Worm (Caenorhabditis elegans) whole organism, L4 larva: ENCODE data around the gene his-6.
A peak's percentile ranks its signal among the peaks of the same experiment; 100 is the strongest.

Experiments
- R02D3.7 ChIP-seq: fragments of 150-350 bp; sonication (generic microtip); optimal IDR thresholded peaks from 3 replicates; lab custom pipeline; 2014; ENCODE audit warnings: missing biosample characterization, missing genetic modification characterization
- T26A8.4 ChIP-seq: fragments of 200-800 bp; sonication (Bioruptor generic); IDR thresholded peaks from 2 replicates; pipeline ENCODE4 v1.3.6; 2022; ENCODE audit warnings: missing genetic modification characterization, missing compliant biosample characterization
- ZK337.2 ChIP-seq: fragments of 200-800 bp; sonication (Bioruptor generic); IDR thresholded peaks from 2 replicates; pipeline ENCODE4 v1.3.6; 2022; ENCODE audit warnings: missing genetic modification reagents, missing genetic modification characterization, missing compliant biosample characterization
- ZK546.5 ChIP-seq, 2 experiments: sonication (generic microtip); optimal IDR thresholded peaks; 2 replicates each; lab custom pipeline; 2017; ENCODE audit warnings: missing biosample characterization in 2 of 2, missing genetic modification characterization in 2 of 2
- attf-4 ChIP-seq: sonication (generic microtip); optimal IDR thresholded peaks from 3 replicates; lab custom pipeline; 2017; ENCODE audit warnings: missing biosample characterization, missing genetic modification characterization
- ceh-32 ChIP-seq: sonication (generic microtip); optimal IDR thresholded peaks from 2 replicates; lab custom pipeline; 2016; ENCODE audit warnings: mild to moderate bottlenecking, missing genetic modification characterization, missing compliant biosample characterization; ENCODE audit not compliant: poor library complexity
- ceh-44 ChIP-seq: fragments of 200-800 bp; sonication (Bioruptor generic); IDR thresholded peaks from 2 replicates; pipeline ENCODE4 v1.3.6; 2022; ENCODE audit warnings: missing genetic modification reagents, missing genetic modification characterization, missing compliant biosample characterization
- cey-2 ChIP-seq: sonication (generic microtip); optimal IDR thresholded peaks from 3 replicates; lab custom pipeline; 2017; ENCODE audit warnings: missing genetic modification characterization, mild to moderate bottlenecking, missing compliant biosample characterization, antibody characterized with exemption, borderline replicate concordance; ENCODE audit not compliant: insufficient read depth
- dmd-6 ChIP-seq: fragments of 200-800 bp; sonication (Bioruptor generic); IDR thresholded peaks from 2 replicates; pipeline ENCODE4 v1.3.6; 2022; ENCODE audit warnings: missing genetic modification reagents, missing genetic modification characterization, missing compliant biosample characterization
- dmd-8 ChIP-seq: fragments of 200-800 bp; sonication (Bioruptor generic); IDR thresholded peaks from 2 replicates; pipeline ENCODE4 v1.3.6; 2022; ENCODE audit warnings: missing genetic modification characterization, missing compliant biosample characterization
- dpl-1 ChIP-seq: fragments of 150-350 bp; optimal IDR thresholded peaks from 2 replicates; lab custom pipeline; 2014; ENCODE audit warnings: missing biosample characterization, missing genetic modification reagents, missing genetic modification characterization
- duxl-1 ChIP-seq: sonication (generic microtip); optimal IDR thresholded peaks from 2 replicates; lab custom pipeline; 2016; ENCODE audit warnings: mild to moderate bottlenecking, missing genetic modification characterization, moderate library complexity, missing compliant biosample characterization; ENCODE audit not compliant: poor library complexity
- egl-43 ChIP-seq: fragments of 200-800 bp; sonication (Bioruptor generic); IDR thresholded peaks from 2 replicates; pipeline ENCODE4 v1.3.6; 2022; ENCODE audit warnings: missing genetic modification reagents, missing genetic modification characterization, missing compliant biosample characterization
- jun-1 ChIP-seq: fragments of 150-350 bp; optimal IDR thresholded peaks from 2 replicates; lab custom pipeline; 2014; ENCODE audit warnings: missing biosample characterization, missing genetic modification reagents, missing genetic modification characterization
- lim-7 ChIP-seq: fragments of 200-800 bp; sonication (Bioruptor generic); IDR thresholded peaks from 2 replicates; pipeline ENCODE4 v1.3.6; 2022; ENCODE audit warnings: missing genetic modification characterization, missing compliant biosample characterization
- lin-29 ChIP-seq: fragments of 200-800 bp; sonication (Bioruptor generic); IDR thresholded peaks from 2 replicates; pipeline ENCODE4 v1.3.6; 2022; ENCODE audit warnings: missing genetic modification reagents, missing genetic modification characterization, missing compliant biosample characterization
- lir-3 ChIP-seq: sonication (generic microtip); optimal IDR thresholded peaks from 2 replicates; lab custom pipeline; 2016; ENCODE audit warnings: mild to moderate bottlenecking, missing genetic modification characterization, missing compliant biosample characterization
- mdl-1 ChIP-seq, 2 experiments: fragments of 150-350 bp in 1 of 2; sonication (generic microtip) in 1 of 2; optimal IDR thresholded peaks; 2 replicates each; lab custom pipeline; 2014 to 2017; ENCODE audit warnings: missing biosample characterization in 2 of 2, missing genetic modification characterization in 2 of 2
- mxl-2 ChIP-seq: fragments of 200-800 bp; sonication (Bioruptor generic); conservative IDR thresholded peaks from 2 replicates; pipeline ENCODE4 v1.3.6; 2022; ENCODE audit warnings: missing genetic modification reagents, missing genetic modification characterization, missing compliant biosample characterization
- nhr-11 ChIP-seq: fragments of 150-350 bp; optimal IDR thresholded peaks from 2 replicates; lab custom pipeline; 2014; ENCODE audit warnings: missing biosample characterization, missing genetic modification characterization
- nhr-237 ChIP-seq: sonication (generic microtip); optimal IDR thresholded peaks from 2 replicates; lab custom pipeline; 2017; ENCODE audit warnings: missing biosample characterization, missing genetic modification characterization
- nhr-41 ChIP-seq: fragments of 200-800 bp; sonication (Bioruptor generic); IDR thresholded peaks from 2 replicates; pipeline ENCODE4 v1.3.6; 2022; ENCODE audit warnings: missing genetic modification reagents, missing genetic modification characterization, missing compliant biosample characterization
- pha-4 ChIP-seq, 2 experiments: fragments of 150-350 bp in 1 of 2; fragments of 200-800 bp in 1 of 2; sonication (Bioruptor generic) in 1 of 2; IDR thresholded peaks in 1 of 2; optimal IDR thresholded peaks in 1 of 2; 2 replicates each; pipeline versions ENCODE4 v1.3.6 to Lab custom; 2014 to 2022; ENCODE audit warnings: missing genetic modification characterization in 2 of 2, missing genetic modification reagents in 2 of 2, missing biosample characterization in 1 of 2, missing compliant biosample characterization in 1 of 2
- php-3 ChIP-seq: fragments of 200-800 bp; sonication (Bioruptor generic); IDR thresholded peaks from 2 replicates; pipeline ENCODE4 v1.3.6; 2022; ENCODE audit warnings: missing genetic modification reagents, missing genetic modification characterization, missing compliant biosample characterization
- set-16 ChIP-seq: fragments of 200-800 bp; sonication (Bioruptor generic); IDR thresholded peaks from 2 replicates; pipeline ENCODE4 v1.3.6; 2022; ENCODE audit warnings: missing genetic modification reagents, missing genetic modification characterization, missing compliant biosample characterization
- skn-1 ChIP-seq: fragments of 150-350 bp; optimal IDR thresholded peaks from 2 replicates; lab custom pipeline; 2014; ENCODE audit warnings: missing biosample characterization, missing genetic modification characterization
- snpc-1.2 ChIP-seq: fragments of 200-800 bp; sonication (Bioruptor generic); IDR thresholded peaks from 2 replicates; pipeline ENCODE4 v1.3.6; 2022; ENCODE audit warnings: missing genetic modification reagents, missing genetic modification characterization, missing compliant biosample characterization

The his-6 gene

DNA sequence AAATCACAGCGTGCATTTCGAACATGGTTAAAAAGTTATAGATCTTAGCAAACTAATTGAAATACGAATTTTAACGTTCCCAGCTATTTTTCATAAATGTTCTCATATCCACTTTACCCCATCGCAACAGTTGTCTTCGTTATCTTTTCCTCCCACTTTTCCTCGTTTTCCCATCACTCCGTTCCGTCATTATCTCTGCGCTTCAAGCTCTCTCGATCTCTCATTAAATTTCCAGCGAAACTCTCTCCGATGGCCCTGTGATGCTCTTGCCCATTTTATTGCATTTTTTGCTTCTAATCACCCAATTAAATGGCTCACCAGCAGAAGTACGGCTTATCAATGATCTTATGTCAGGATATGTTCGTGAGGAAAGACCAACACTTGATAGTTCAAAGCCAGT is 17.7 kb upstream of the his-6 start, which contains the start of gene acr-15:
Gene acr-15, plus strand, starts transcription at position 236 of the 400 bp plus-strand sequence.
- peak; percentile 14 for TF ChIP-seq nhr-11 (tag; lab: Kevin White, UChicago)
- no peak for TF ChIP-seq lim-7 (GFP tag; lab: Robert Waterston, UW)
- no peak for TF ChIP-seq php-3 (GFP tag; lab: Robert Waterston, UW)
- no peak for TF ChIP-seq snpc-1.2
- TF ChIP-seq, all 104 proteins: peak for 1

DNA sequence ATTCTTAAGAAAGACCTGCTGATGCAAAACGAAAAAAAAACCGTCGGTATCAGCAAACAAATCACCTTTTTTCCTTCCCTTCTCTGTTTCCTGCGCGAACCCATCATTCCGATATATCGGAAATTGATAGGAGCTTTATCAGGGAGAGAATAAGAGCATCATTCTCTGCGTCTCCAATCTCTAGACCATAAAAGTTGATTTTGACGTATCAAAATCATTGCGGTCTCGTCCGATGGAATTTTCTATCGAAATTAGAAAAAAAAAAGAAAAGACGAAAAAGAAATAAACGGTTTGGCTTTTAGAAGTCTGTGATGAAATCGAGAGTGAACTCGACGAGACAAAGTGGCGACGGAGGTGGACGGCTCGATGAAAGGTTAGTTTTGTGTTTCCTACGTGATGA is 14.2 kb upstream of the his-6 start, which contains the start of gene stdh-4:
Gene stdh-4, plus strand, starts transcription at position 301 of the 400 bp plus-strand sequence.
- TF ChIP-seq dmd-6 (0 out of 2 replicates have a peak, but pooled peaks have one; percentile 13), ceh-32 (tag; lab: Kevin White, UChicago) (no peak)
- TF ChIP-seq, all 104 proteins: peak for 1

DNA sequence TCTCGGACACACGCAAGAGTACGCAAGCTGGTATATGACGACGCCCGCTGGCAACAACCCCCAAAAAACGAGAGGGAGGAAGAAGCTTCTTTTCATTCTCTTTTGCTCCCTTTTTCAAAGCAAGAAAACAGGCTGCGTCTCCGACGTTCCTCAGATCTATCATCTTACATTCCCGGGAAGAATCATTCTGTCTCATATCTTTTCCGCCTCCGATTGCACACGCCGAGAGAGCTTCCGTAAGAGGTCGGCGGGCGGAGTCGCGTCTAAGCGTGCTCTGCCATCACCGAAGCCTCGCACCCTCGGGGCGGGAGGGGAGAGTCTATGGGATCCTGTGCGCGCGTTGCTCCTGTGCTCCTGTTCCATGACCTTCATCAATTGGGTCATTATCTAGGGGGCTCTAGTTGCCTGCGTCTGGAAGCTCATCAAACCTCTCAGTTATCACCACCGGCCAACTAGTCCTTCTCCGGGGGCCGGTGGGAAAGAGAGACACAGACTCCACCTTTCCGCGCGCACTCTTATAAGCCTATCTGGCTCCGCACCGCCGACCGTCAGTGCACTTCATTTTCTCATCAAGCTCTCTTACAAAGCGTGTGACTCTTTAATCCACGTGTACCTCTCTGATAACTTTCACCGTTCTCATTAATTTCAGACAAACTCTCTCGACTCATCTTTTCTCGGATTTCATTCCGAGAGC is 10.9 kb upstream of the his-6 start, which contains the start of the genes slc-17.8 and asns-1:
Gene slc-17.8, minus strand, starts transcription at position 51 of the 694 bp plus-strand sequence.
Gene asns-1, plus strand, starts transcription at position 644 of the 694 bp plus-strand sequence.
- TF ChIP-seq ZK337.2 (no peak), attf-4 (tag; lab: Kevin White, UChicago) (no peak), set-16 (peak; percentile 90), duxl-1 (tag; lab: Kevin White, UChicago) (no peak), mxl-2 (GFP tag; lab: Robert Waterston, UW) (no peak), ZK546.5 (tag; optimal IDR thresholded peaks at IDR 0.05; lab: Kevin White, UChicago) (no peak), dmd-8 (GFP tag; lab: Robert Waterston, UW) (no peak)

DNA sequence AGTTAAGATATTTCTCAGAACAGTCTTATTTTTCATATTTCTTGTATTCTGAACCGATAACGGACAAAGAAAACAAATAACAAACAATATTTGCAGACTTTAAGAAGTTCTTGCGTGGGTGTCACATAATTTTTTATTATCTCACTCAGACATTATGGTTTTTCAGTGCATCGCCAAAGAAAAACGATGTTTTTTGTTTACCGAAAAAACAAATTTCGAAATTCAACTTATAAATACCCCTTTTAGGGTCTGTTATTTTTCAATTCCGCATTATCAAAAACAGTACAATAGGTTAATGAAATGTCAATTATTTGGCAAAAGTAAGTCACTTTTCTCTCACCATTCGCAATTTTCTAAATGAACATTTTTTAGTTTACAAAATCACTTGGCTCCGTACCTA is 2.3 kb upstream of the his-6 start, which contains the start of gene otpl-4:
Gene otpl-4, plus strand, starts transcription at position 301 of the 400 bp plus-strand sequence.
- TF ChIP-seq jun-1 (tag; lab: Kevin White, UChicago): no peak
- no peak for TF ChIP-seq lir-3 (tag; lab: Kevin White, UChicago)
- TF ChIP-seq mdl-1 (tag; optimal IDR thresholded peaks at IDR 0.05; lab: Kevin White, UChicago): no peak
- TF ChIP-seq cey-2 (tag; lab: Kevin White, UChicago): no peak

DNA sequence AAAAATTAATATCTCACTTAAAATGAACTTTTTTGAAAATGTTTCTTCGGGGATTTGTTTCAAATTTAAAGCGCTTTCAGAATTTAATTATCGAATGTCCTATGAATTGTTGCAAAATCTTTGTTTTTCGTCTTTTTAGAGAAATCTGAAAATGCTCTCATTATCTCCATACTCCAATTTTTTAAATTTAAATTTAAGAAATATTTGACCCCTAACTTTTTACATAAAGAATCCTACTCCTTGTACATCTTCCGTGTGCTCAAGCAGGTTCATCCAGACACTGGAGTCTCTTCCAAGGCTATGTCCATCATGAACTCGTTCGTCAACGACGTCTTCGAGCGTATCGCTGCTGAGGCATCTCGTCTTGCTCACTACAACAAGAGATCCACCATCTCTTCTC is 1.4 kb upstream of the his-6 start, which contains the start of gene his-39:
Gene his-39, plus strand, starts transcription at position 301 of the 400 bp plus-strand sequence.
- TF ChIP-seq nhr-41 (no peak), dpl-1 (no peak), R02D3.7 (tag; lab: Kevin White, UChicago) (no peak), nhr-237 (tag; lab: Kevin White, UChicago) (no peak)

DNA sequence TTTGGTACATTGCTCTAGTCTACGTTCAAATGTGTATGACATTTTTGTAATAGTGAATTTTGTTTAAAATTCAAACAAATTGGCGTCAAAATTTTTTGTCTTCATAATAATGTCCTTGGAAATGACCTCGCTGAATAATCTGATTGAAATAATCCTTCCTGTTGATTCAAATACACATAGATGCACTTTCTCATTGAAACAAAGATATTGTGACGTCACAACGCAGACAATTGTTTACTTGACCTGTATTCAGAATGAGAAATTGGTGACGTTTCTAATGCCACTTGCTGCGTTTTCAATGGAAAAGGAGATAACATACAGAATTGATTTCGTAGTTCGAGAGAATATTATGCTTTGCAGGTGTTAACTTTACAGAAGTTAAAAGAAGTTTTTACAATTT is 861 bp downstream of the his-6 start:
- no peak for TF ChIP-seq egl-43
- TF ChIP-seq ceh-44 (GFP tag; lab: Robert Waterston, UW): no peak
- TF ChIP-seq nhr-237 (tag; lab: Kevin White, UChicago): no peak
- no peak for TF ChIP-seq lin-29
- TF ChIP-seq T26A8.4 (GFP tag; lab: Robert Waterston, UW): no peak
- no peak for TF ChIP-seq pha-4 (GFP tag; IDR thresholded peaks at IDR 0.05; lab: Robert Waterston, UW)
- no peak for TF ChIP-seq pha-4 (tag; optimal IDR thresholded peaks at IDR 0.05; lab: Kevin White, UChicago)
- no peak for TF ChIP-seq skn-1 (tag; lab: Kevin White, UChicago)
- TF ChIP-seq mdl-1 (tag; optimal IDR thresholded peaks at IDR 0.05; lab: Kevin White, UChicago): no peak
- TF ChIP-seq nhr-11 (tag; lab: Kevin White, UChicago): no peak
